Fruit fly (Drosophila melanogaster): Measurements from ENCODE around the gene Polr2A.

The Polr2A gene

DNA sequence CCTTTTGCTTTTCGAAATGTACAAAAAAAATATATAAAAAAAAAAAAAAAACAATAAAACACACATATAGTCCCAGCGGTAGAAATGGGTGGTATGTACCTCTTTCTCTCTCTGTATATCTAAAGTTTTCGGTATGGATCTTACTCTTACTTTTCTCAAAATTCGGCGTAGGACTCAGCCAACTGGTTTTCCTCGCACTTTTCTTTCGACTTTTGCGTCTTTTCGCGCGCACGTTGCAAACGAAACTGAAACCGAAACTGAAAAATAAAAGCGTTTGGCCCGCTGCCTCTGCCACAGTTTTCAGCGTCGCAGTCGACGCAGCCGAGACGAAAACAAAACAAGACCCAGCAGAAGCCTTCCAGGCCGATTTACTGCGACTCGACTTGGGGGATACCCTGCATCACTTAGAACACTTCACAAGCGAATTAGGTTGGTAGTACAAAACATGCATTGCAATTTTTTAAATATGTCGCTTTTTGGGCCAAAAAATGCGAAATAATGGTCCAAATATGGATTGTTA is 11.7 kb downstream of the Polr2A start, which contains the start of gene CG1572:
Gene CG1572 (minus strand): TSS at position 266 of the 520 bp plus-strand sequence.
- TF ChIP-seq woc (GFP tag; optimal IDR thresholded peaks at IDR 0.05) = peak; percentile 57
- peak; percentile 55 for TF ChIP-seq pan (optimal IDR thresholded peaks at IDR 0.05)
- no peak for TF ChIP-seq Dif (GFP tag; optimal IDR thresholded peaks at IDR 0.05; ENCODE audit: partially characterized antibody)
- peak; percentile 48 for TF ChIP-seq rgr (GFP tag; optimal IDR thresholded peaks at IDR 0.05)
- no peak for TF ChIP-seq Rel (GFP tag; optimal IDR thresholded peaks at IDR 0.05)
- TF ChIP-seq Rel (tag; optimal IDR thresholded peaks at IDR 0.05) = peak; percentile 37
- peak; percentile 11 for TF ChIP-seq psq (GFP tag; optimal IDR thresholded peaks at IDR 0.05)
- TF ChIP-seq N (GFP tag; optimal IDR thresholded peaks at IDR 0.05) = no peak
- peak; percentile 10 for TF ChIP-seq br (GFP tag; optimal IDR thresholded peaks at IDR 0.05)
- no peak for TF ChIP-seq GATAd (GFP tag; optimal IDR thresholded peaks at IDR 0.05)
- peak; percentile 8 for TF ChIP-seq Hr83 (GFP tag; optimal IDR thresholded peaks at IDR 0.05; ENCODE audit: poor library complexity, severe bottlenecking)
- no peak for TF ChIP-seq CrebA (GFP tag; optimal IDR thresholded peaks at IDR 0.05; ENCODE audit: borderline replicate concordance)
- peak; percentile 49 for TF ChIP-seq h (GFP tag; optimal IDR thresholded peaks at IDR 0.05)
- TF ChIP-seq fru (GFP tag; optimal IDR thresholded peaks at IDR 0.05) = peak; percentile 25
- no peak for TF ChIP-seq Mio (GFP tag; optimal IDR thresholded peaks at IDR 0.05)
- peak in 1 of 2 experiments; percentile 31 for TF ChIP-seq foxo (GFP tag; optimal IDR thresholded peaks at IDR 0.05)
- no peak for TF ChIP-seq OdsH (GFP tag; optimal IDR thresholded peaks at IDR 0.05)
- peak; percentile 19 for TF ChIP-seq Hnf4 (GFP tag; optimal IDR thresholded peaks at IDR 0.05)

DNA sequence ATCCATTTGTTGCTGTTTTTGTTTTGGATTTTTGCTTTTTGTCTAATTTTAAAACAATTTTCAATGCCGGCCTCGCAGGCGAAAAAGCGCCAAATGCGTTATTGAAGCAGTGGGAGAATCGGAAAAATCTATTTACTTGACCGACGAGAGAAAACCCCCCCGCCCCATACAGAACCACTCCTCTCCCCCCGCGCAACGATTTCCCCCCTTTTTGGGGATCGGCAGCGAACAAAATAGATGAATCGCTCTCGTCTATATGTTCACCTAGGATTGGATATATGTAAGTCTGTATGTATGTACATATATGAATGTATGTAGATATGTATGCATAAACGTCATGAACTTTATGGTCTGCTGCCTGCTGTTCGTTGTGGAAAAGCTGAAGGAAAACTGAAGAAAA is 13.4 kb downstream of the Polr2A start:
- TF ChIP-seq GATAd (GFP tag; optimal IDR thresholded peaks at IDR 0.05) = no peak
- no peak for TF ChIP-seq sv (GFP tag; optimal IDR thresholded peaks at IDR 0.05)
- TF ChIP-seq HLH106 (tag; optimal IDR thresholded peaks at IDR 0.05) = no peak
- TF ChIP-seq br (GFP tag; optimal IDR thresholded peaks at IDR 0.05) = no peak
- no peak for TF ChIP-seq brk (GFP tag; optimal IDR thresholded peaks at IDR 0.05)
- TF ChIP-seq pan (optimal IDR thresholded peaks at IDR 0.05) = no peak
- no peak for TF ChIP-seq dsf (GFP tag; optimal IDR thresholded peaks at IDR 0.05; ENCODE audit: borderline replicate concordance)
- TF ChIP-seq Dif (GFP tag; optimal IDR thresholded peaks at IDR 0.05; ENCODE audit: partially characterized antibody) = no peak
- TF ChIP-seq Dfd (GFP tag; optimal IDR thresholded peaks at IDR 0.05) = no peak
- no peak for TF ChIP-seq Mio (GFP tag; optimal IDR thresholded peaks at IDR 0.05)
- TF ChIP-seq sage (GFP tag; optimal IDR thresholded peaks at IDR 0.05) = no peak
- TF ChIP-seq dmrt93B (GFP tag; optimal IDR thresholded peaks at IDR 0.05) = no peak
- TF ChIP-seq Hnf4 (GFP tag; optimal IDR thresholded peaks at IDR 0.05) = no peak
- TF ChIP-seq Hr78 (GFP tag; optimal IDR thresholded peaks at IDR 0.05) = no peak
- TF ChIP-seq Abd-B (GFP tag; optimal IDR thresholded peaks at IDR 0.05) = no peak
- no peak for TF ChIP-seq CG9705 (GFP tag; optimal IDR thresholded peaks at IDR 0.05)
- TF ChIP-seq CG32264 (GFP tag; optimal IDR thresholded peaks at IDR 0.05) = no peak
- TF ChIP-seq Myc (optimal IDR thresholded peaks at IDR 0.05) = no peak
- no peak for TF ChIP-seq ey (GFP tag; optimal IDR thresholded peaks at IDR 0.05)
- no peak for TF ChIP-seq woc (GFP tag; optimal IDR thresholded peaks at IDR 0.05)

DNA sequence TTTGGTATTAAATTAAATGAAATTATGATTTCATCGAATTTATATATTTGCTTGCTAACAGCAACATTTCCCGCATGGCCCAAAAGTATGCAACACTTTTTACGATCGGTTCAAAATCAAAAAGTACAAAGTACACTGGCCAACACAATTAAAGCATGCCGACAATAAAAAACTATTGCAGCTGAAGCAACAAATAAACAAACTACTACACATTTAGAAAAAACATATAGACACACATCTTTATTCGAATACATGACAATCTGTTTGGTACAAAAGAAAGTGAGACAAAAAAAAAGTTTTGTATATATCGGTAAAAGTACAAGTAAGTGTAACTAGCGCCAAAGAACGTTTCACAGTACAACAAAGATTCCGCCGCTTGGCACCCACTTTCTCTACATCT is 15.1 kb downstream of the Polr2A start:
- peak; percentile 18 for TF ChIP-seq brk (GFP tag; optimal IDR thresholded peaks at IDR 0.05)
- no peak for TF ChIP-seq psq (GFP tag; optimal IDR thresholded peaks at IDR 0.05)
- TF ChIP-seq Hnf4 (GFP tag; optimal IDR thresholded peaks at IDR 0.05) = peak; percentile 44

DNA sequence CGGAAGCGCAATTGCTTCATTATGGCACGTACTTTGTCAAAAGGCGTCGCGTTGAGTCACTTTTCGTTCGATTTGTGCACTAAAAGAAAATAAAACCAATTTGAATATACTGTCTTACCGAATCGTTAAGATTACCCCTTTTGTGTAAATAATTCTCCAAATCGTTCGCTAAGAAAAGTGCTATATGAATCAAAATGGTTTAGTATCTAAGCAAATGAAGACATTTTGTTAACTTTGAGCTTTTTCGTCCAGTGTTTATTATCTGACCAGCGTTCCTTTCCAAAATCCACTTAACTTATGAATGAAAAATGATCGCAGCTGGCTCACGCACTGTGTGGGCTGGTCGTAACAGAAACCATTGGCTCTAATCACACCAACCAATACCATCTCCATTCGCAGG is 20.0 kb downstream of the Polr2A start:
- TF ChIP-seq lola (GFP tag; optimal IDR thresholded peaks at IDR 0.05) (no peak), Dfd (GFP tag; optimal IDR thresholded peaks at IDR 0.05) (no peak), Myc (optimal IDR thresholded peaks at IDR 0.05) (no peak), woc (GFP tag; optimal IDR thresholded peaks at IDR 0.05) (no peak), h (GFP tag; optimal IDR thresholded peaks at IDR 0.05) (peak; percentile 66), jim (GFP tag; optimal IDR thresholded peaks at IDR 0.05) (no peak), brk (GFP tag; optimal IDR thresholded peaks at IDR 0.05) (no peak), Abd-B (GFP tag; optimal IDR thresholded peaks at IDR 0.05) (no peak), Hnf4 (GFP tag; optimal IDR thresholded peaks at IDR 0.05) (peak; percentile 20), Vsx2 (GFP tag; optimal IDR thresholded peaks at IDR 0.05; ENCODE audit: partially characterized antibody) (no peak), sage (GFP tag; optimal IDR thresholded peaks at IDR 0.05) (no peak), CG9705 (GFP tag; optimal IDR thresholded peaks at IDR 0.05) (no peak), pan (optimal IDR thresholded peaks at IDR 0.05) (no peak), dsf (GFP tag; optimal IDR thresholded peaks at IDR 0.05; ENCODE audit: borderline replicate concordance) (no peak), Rel (GFP tag; optimal IDR thresholded peaks at IDR 0.05) (no peak), Rel (tag; optimal IDR thresholded peaks at IDR 0.05) (no peak), HLH106 (tag; optimal IDR thresholded peaks at IDR 0.05) (peak; percentile 48), tai (GFP tag; optimal IDR thresholded peaks at IDR 0.05) (no peak), sv (GFP tag; optimal IDR thresholded peaks at IDR 0.05) (no peak), fru (GFP tag; optimal IDR thresholded peaks at IDR 0.05) (peak; percentile 39), CrebA (GFP tag; optimal IDR thresholded peaks at IDR 0.05; ENCODE audit: borderline replicate concordance) (no peak), OdsH (GFP tag; optimal IDR thresholded peaks at IDR 0.05) (peak; percentile 27), ey (GFP tag; optimal IDR thresholded peaks at IDR 0.05) (peak; percentile 58), Mio (GFP tag; optimal IDR thresholded peaks at IDR 0.05) (no peak), rgr (GFP tag; optimal IDR thresholded peaks at IDR 0.05) (peak; percentile 73), Hr83 (GFP tag; optimal IDR thresholded peaks at IDR 0.05; ENCODE audit: poor library complexity, severe bottlenecking) (no peak), br (GFP tag; optimal IDR thresholded peaks at IDR 0.05) (peak; percentile 27), Dif (GFP tag; optimal IDR thresholded peaks at IDR 0.05; ENCODE audit: partially characterized antibody) (no peak), Hr78 (GFP tag; optimal IDR thresholded peaks at IDR 0.05) (no peak), Jra (GFP tag; optimal IDR thresholded peaks at IDR 0.05) (no peak), dl (GFP tag; optimal IDR thresholded peaks at IDR 0.05; ENCODE audit: insufficient read depth in 1 of 2, partially characterized antibody in 2 of 2) (no peak), CG32264 (GFP tag; optimal IDR thresholded peaks at IDR 0.05) (no peak), GATAd (GFP tag; optimal IDR thresholded peaks at IDR 0.05) (no peak), psq (GFP tag; optimal IDR thresholded peaks at IDR 0.05) (peak; percentile 25), Sp1 (GFP tag; optimal IDR thresholded peaks at IDR 0.05) (peak; percentile 30), foxo (GFP tag; optimal IDR thresholded peaks at IDR 0.05) (peak in 1 of 2 experiments; percentile 64)
